Worm (Caenorhabditis elegans) whole organism, mixed stage, embryonic: ENCODE measurements around the gene C36C9.11.
"Not testable (repeated sequence)": the region's sequence is repeated elsewhere in the genome, so short reads cannot be mapped to it uniquely, and the experiment has no call there.

Experiments used
- M03D4.4 ChIP-seq: sonication (generic microtip); optimal IDR thresholded peaks from 2 replicates; lab custom pipeline; 2017; ENCODE audit warnings: mild to moderate bottlenecking, missing genetic modification characterization, missing compliant biosample characterization
- bed-3 ChIP-seq: fragments of 200-800 bp; sonication (Bioruptor generic); optimal IDR thresholded peaks from 3 replicates; lab custom pipeline; 2018; ENCODE audit warnings: mild to moderate bottlenecking, missing genetic modification characterization, moderate library complexity, missing compliant biosample characterization
- blmp-1 ChIP-seq: fragments of 150-350 bp; optimal IDR thresholded peaks from 2 replicates; lab custom pipeline; 2014; ENCODE audit warnings: missing biosample characterization, missing genetic modification characterization
- ceh-39 ChIP-seq: fragments of 150-350 bp; optimal IDR thresholded peaks from 2 replicates; lab custom pipeline; 2014; ENCODE audit warnings: missing biosample characterization, missing genetic modification characterization
- ceh-43 ChIP-seq: fragments of 200-800 bp; sonication (Bioruptor generic); optimal IDR thresholded peaks from 2 replicates; lab custom pipeline; 2018; ENCODE audit warnings: mild to moderate bottlenecking, missing genetic modification characterization, moderate library complexity, missing compliant biosample characterization
- ceh-83 ChIP-seq: fragments of 200-800 bp; sonication (Bioruptor generic); optimal IDR thresholded peaks from 2 replicates; lab custom pipeline; 2018; ENCODE audit warnings: mild to moderate bottlenecking, missing genetic modification characterization, missing compliant biosample characterization
- ces-1 ChIP-seq: fragments of 150-350 bp; optimal IDR thresholded peaks from 2 replicates; lab custom pipeline; 2014; ENCODE audit warnings: missing biosample characterization, missing genetic modification reagents, missing genetic modification characterization
- cnd-1 ChIP-seq: fragments of 200-800 bp; sonication (Bioruptor generic); optimal IDR thresholded peaks from 2 replicates; lab custom pipeline; 2018; ENCODE audit warnings: mild to moderate bottlenecking, missing genetic modification characterization, missing compliant biosample characterization
- drap-1 ChIP-seq: fragments of 200-800 bp; sonication (Bioruptor generic); optimal IDR thresholded peaks from 3 replicates; lab custom pipeline; 2018; ENCODE audit warnings: mild to moderate bottlenecking, missing genetic modification characterization, missing compliant biosample characterization
- elt-1 ChIP-seq: sonication (generic microtip); optimal IDR thresholded peaks from 2 replicates; lab custom pipeline; 2017; ENCODE audit warnings: missing genetic modification characterization, mild to moderate bottlenecking, missing compliant biosample characterization, antibody characterized with exemption, moderate library complexity, borderline replicate concordance; ENCODE audit not compliant: insufficient read depth
- elt-3 ChIP-seq: fragments of 150-350 bp; optimal IDR thresholded peaks from 2 replicates; lab custom pipeline; 2014; ENCODE audit warnings: missing biosample characterization, missing genetic modification characterization
- flh-1 ChIP-seq: fragments of 200-800 bp; sonication (Bioruptor generic); optimal IDR thresholded peaks from 2 replicates; lab custom pipeline; 2018; ENCODE audit warnings: mild to moderate bottlenecking, missing genetic modification characterization, moderate library complexity, missing compliant biosample characterization
- hlh-1 ChIP-seq: fragments of 150-350 bp; optimal IDR thresholded peaks from 2 replicates; lab custom pipeline; 2014; ENCODE audit warnings: missing biosample characterization, missing genetic modification reagents, missing genetic modification characterization
- lin-13 ChIP-seq: fragments of 150-350 bp; optimal IDR thresholded peaks from 2 replicates; lab custom pipeline; 2014; ENCODE audit warnings: missing biosample characterization, missing genetic modification characterization
- lin-32 ChIP-seq: fragments of 200-800 bp; sonication (Bioruptor generic); optimal IDR thresholded peaks from 2 replicates; lab custom pipeline; 2018; ENCODE audit warnings: mild to moderate bottlenecking, missing genetic modification characterization, missing compliant biosample characterization
- lsy-2 ChIP-seq: fragments of 150-350 bp; optimal IDR thresholded peaks from 2 replicates; lab custom pipeline; 2014; ENCODE audit warnings: missing biosample characterization, missing genetic modification characterization
- mab-5 ChIP-seq: fragments of 150-350 bp; optimal IDR thresholded peaks from 2 replicates; lab custom pipeline; 2014; ENCODE audit warnings: missing biosample characterization, missing genetic modification characterization
- mep-1 ChIP-seq: fragments of 150-350 bp; optimal IDR thresholded peaks from 2 replicates; lab custom pipeline; 2017; ENCODE audit warnings: missing biosample characterization, missing genetic modification reagents, missing genetic modification characterization, inconsistent platforms
- mls-2 ChIP-seq: sonication (generic microtip); optimal IDR thresholded peaks from 2 replicates; lab custom pipeline; 2016; ENCODE audit warnings: mild to moderate bottlenecking, missing genetic modification characterization, moderate library complexity, missing compliant biosample characterization
- nhr-12 ChIP-seq: fragments of 150-350 bp; optimal IDR thresholded peaks from 2 replicates; lab custom pipeline; 2014; ENCODE audit warnings: missing biosample characterization, missing genetic modification characterization
- nhr-237 ChIP-seq: fragments of 150-350 bp; optimal IDR thresholded peaks from 2 replicates; lab custom pipeline; 2014; ENCODE audit warnings: missing biosample characterization, missing genetic modification characterization
- nhr-28 ChIP-seq: fragments of 150-350 bp; optimal IDR thresholded peaks from 2 replicates; lab custom pipeline; 2014; ENCODE audit warnings: missing biosample characterization, missing genetic modification characterization
- nhr-76 ChIP-seq: sonication (generic microtip); optimal IDR thresholded peaks from 2 replicates; lab custom pipeline; 2017; ENCODE audit warnings: missing biosample characterization, missing genetic modification characterization
- pha-4 ChIP-seq: fragments of 150-350 bp; optimal IDR thresholded peaks from 2 replicates; lab custom pipeline; 2018; ENCODE audit warnings: missing biosample characterization, missing genetic modification reagents, missing genetic modification characterization
- sem-2 ChIP-seq: fragments of 200-800 bp; sonication (Bioruptor generic); optimal IDR thresholded peaks from 2 replicates; lab custom pipeline; 2018; ENCODE audit warnings: mild to moderate bottlenecking, missing genetic modification characterization, missing compliant biosample characterization
- snpc-4 ChIP-seq: fragments of 150-350 bp; optimal IDR thresholded peaks from 2 replicates; lab custom pipeline; 2014; ENCODE audit warnings: missing biosample characterization, missing genetic modification characterization
- sptf-1 ChIP-seq: sonication (generic microtip); optimal IDR thresholded peaks from 2 replicates; lab custom pipeline; 2017; ENCODE audit warnings: mild to moderate bottlenecking, missing genetic modification characterization, moderate library complexity, missing compliant biosample characterization
- tbx-8 ChIP-seq: fragments of 200-800 bp; sonication (Bioruptor generic); optimal IDR thresholded peaks from 2 replicates; lab custom pipeline; 2018; ENCODE audit warnings: mild to moderate bottlenecking, missing genetic modification characterization, moderate library complexity, missing compliant biosample characterization
- unc-120 ChIP-seq: sonication (generic microtip); optimal IDR thresholded peaks from 2 replicates; lab custom pipeline; 2017; ENCODE audit warnings: missing genetic modification characterization, missing compliant biosample characterization; ENCODE audit not compliant: poor library complexity, severe bottlenecking
- unc-62 ChIP-seq: fragments of 150-350 bp; optimal IDR thresholded peaks from 2 replicates; lab custom pipeline; 2014; ENCODE audit warnings: missing biosample characterization, missing genetic modification reagents, missing genetic modification characterization
- zip-8 ChIP-seq: fragments of 150-350 bp; optimal IDR thresholded peaks from 2 replicates; lab custom pipeline; 2014; ENCODE audit warnings: missing biosample characterization, missing genetic modification characterization
- ztf-11 ChIP-seq: fragments of 150-350 bp; optimal IDR thresholded peaks from 2 replicates; lab custom pipeline; 2014; ENCODE audit warnings: missing biosample characterization, missing genetic modification characterization

Gene C36C9.11

DNA sequence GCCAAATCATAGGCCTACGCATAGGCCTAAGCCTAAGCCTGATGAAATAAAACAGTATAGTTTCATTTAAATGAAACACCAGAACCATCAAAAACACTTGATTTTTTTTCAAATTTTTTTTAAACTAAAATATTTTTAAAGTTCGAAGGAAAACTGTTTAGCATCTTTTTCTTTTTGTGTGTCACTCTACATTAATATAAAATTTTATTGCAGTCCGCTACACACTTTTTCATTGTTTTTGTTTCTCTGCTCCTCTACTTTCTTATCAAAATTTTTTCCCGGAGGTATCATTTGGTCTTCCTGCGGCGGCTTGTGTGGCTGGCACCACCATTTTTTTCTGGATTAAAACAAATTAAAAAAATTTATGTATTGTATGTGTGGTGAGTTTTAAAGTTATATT, at the start of gene C36C9.11:
TSS of gene C36C9.11 (plus strand) at position 301 of the 400 bp plus-strand sequence.
- not testable (repeated sequence) for TF ChIP-seq unc-120, hlh-1, nhr-28 (tag; lab: Kevin White, UChicago)

DNA sequence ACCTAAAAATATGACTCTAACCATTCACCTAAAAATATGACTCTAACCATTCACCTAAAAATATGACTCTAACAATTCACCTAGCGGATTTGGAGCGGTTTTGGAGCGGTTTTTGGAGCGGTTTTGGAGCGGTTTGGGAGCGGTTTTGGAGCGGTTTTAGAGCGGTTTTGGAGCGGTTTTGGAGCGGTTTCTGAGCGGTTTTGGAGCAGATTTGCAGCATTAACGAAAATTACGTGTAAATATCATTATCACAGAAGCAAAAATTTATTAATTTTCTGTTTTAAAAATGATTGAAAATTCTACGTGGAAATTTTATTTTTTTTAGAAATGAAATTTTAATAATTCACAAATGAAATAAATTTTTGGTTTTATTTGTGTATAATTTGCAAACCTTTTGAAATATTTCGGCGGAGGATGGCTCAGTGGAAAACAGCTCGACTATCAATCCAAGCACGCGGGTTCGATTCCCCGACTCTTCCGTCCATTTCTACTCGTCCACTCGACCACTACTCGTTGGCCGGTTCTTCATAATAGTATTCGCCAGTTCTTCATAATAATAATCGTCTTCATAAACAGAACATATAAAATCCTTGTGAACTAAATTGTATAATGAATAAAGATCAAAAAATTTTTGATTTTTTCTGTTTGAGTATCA, 43.6 kb upstream of the C36C9.11 start:
- TF ChIP-seq sem-2 (GFP tag; lab: Kevin White, UChicago) (no peak), nhr-28 (tag; lab: Kevin White, UChicago) (no peak), unc-120 (tag; lab: Kevin White, UChicago) (no peak), nhr-12 (tag; lab: Kevin White, UChicago) (no peak), M03D4.4 (tag; lab: Kevin White, UChicago) (no peak), ceh-43 (no peak), sptf-1 (tag; lab: Kevin White, UChicago) (no peak), ces-1 (GFP tag; lab: Kevin White, UChicago) (no peak), nhr-76 (tag; lab: Kevin White, UChicago) (no peak), nhr-237 (no peak), blmp-1 (no peak), drap-1 (GFP tag; lab: Kevin White, UChicago) (no peak), lin-13 (tag; lab: Kevin White, UChicago) (no peak), elt-1 (no peak), flh-1 (GFP tag; lab: Kevin White, UChicago) (no peak), mab-5 (tag; lab: Kevin White, UChicago) (no peak), unc-62 (no peak), cnd-1 (no peak)

DNA sequence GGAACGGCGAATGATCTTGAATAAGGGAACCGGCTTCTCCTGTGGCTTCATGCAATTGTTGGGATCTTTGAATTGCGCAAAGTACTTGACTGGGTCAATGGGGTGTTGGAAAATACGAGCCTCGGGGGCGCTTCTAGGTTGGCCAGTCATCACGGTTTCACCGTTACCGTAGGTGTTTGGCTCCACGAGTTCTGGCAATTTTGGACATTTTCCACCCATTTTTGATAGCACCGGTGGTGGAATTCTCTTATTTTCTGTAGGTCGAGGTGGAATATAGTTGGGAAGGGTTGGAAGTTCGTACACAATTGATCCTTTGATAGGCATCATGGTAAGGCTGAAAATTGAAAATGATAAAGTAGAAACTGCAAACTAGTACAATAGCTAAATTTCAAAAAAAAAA, 35.5 kb upstream of the C36C9.11 start, which contains the start of gene ZK380.4:
TSS of gene ZK380.4 (minus strand) at position 327 of the 400 bp plus-strand sequence.
- TF ChIP-seq snpc-4 (tag; lab: Kevin White, UChicago) (no peak), zip-8 (tag; lab: Kevin White, UChicago) (no peak), ces-1 (GFP tag; lab: Kevin White, UChicago) (no peak), lin-13 (tag; lab: Kevin White, UChicago) (no peak), M03D4.4 (tag; lab: Kevin White, UChicago) (no peak), nhr-237 (no peak), flh-1 (GFP tag; lab: Kevin White, UChicago) (no peak), drap-1 (GFP tag; lab: Kevin White, UChicago) (no peak), nhr-76 (tag; lab: Kevin White, UChicago) (no peak), lin-32 (no peak), bed-3 (GFP tag; lab: Kevin White, UChicago) (no peak)

DNA sequence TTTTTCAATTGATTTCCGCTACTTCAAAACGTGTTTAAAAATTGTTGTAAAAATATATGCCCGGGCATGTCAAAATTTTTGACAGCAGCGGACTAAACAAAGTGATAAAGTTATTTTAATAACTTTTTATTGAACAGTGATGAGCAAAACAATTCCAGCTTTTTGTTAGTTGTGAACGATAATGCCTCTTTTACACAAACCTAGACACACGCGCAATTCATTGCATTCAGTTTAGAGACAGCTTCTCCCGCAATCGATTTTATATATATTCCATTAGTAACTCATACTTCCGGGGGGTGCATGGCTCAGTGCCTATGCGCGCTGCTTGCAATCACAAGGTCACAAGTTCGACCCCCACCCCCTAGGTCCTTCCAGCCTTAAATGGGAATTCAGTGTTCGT, 33.0 kb upstream of the C36C9.11 start, which contains the start of gene ZK380.6:
TSS of gene ZK380.6 (plus strand) at position 301 of the 400 bp plus-strand sequence.
- TF ChIP-seq unc-120 (tag; lab: Kevin White, UChicago) (no peak), zip-8 (tag; lab: Kevin White, UChicago) (no peak), unc-62 (no peak), snpc-4 (tag; lab: Kevin White, UChicago) (no peak), ceh-39 (tag; lab: Kevin White, UChicago) (no peak), pha-4 (tag; lab: Kevin White, UChicago) (no peak), ces-1 (GFP tag; lab: Kevin White, UChicago) (no peak), elt-3 (no peak), nhr-28 (tag; lab: Kevin White, UChicago) (no peak), nhr-12 (tag; lab: Kevin White, UChicago) (no peak), sem-2 (GFP tag; lab: Kevin White, UChicago) (no peak), lin-32 (no peak), lsy-2 (tag; lab: Kevin White, UChicago) (no peak), ceh-83 (GFP tag; lab: Kevin White, UChicago) (no peak), ztf-11 (tag; lab: Kevin White, UChicago) (no peak), elt-1 (no peak)

DNA sequence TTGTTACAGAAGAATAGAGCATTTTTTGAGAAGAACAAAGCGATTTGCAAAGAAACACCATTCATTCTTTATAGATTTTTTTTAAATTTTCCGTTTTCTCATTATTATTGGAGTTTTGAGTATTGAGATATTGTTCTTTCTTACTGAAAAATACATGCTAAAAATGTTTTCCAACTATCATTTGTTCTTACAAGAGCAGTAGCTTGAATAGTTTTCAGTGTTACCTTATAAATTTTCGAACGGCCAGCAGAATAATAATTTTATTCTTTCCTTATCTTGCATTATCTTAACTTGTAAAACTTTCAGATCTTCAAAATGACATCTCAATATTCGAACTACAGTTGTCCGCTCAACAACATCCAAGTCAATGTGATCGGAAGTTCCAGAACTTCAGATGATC, 32.0 kb upstream of the C36C9.11 start, which contains the start of gene tbx-32:
TSS of gene tbx-32 (plus strand) at position 301 of the 400 bp plus-strand sequence.
- TF ChIP-seq mep-1 (tag; lab: Kevin White, UChicago) (no peak), mab-5 (tag; lab: Kevin White, UChicago) (no peak), blmp-1 (no peak), M03D4.4 (tag; lab: Kevin White, UChicago) (no peak), hlh-1 (tag; lab: Kevin White, UChicago) (no peak), lin-32 (no peak), nhr-12 (tag; lab: Kevin White, UChicago) (no peak), ces-1 (GFP tag; lab: Kevin White, UChicago) (no peak), tbx-8 (GFP tag; lab: Kevin White, UChicago) (no peak), unc-120 (tag; lab: Kevin White, UChicago) (no peak), ceh-83 (GFP tag; lab: Kevin White, UChicago) (no peak), zip-8 (tag; lab: Kevin White, UChicago) (no peak), ceh-43 (no peak), mls-2 (tag; lab: Kevin White, UChicago) (no peak)
